Fruit fly (Drosophila melanogaster) whole organism, prepupa: Measurements from ENCODE around the gene CG34305.

Experiments
- Blimp-1 ChIP-seq: fragments of 200-800 bp; sonication (Bioruptor generic); optimal IDR thresholded peaks from 3 replicates; lab custom pipeline; 2017; ENCODE audit warnings: missing biosample characterization, missing genetic modification characterization, mild to moderate bottlenecking, moderate library complexity, missing genetic modification reagents
- CG11294 ChIP-seq: fragments of 200-800 bp; sonication (Bioruptor generic); IDR thresholded peaks from 2 replicates; pipeline ENCODE4 v1.3.6; 2022; ENCODE audit warnings: missing biosample characterization, missing genetic modification characterization
- CG11902 ChIP-seq: fragments of 200-800 bp; sonication (Bioruptor generic); optimal IDR thresholded peaks from 3 replicates; lab custom pipeline; 2016; ENCODE audit warnings: missing biosample characterization, missing genetic modification characterization
- CG16779 ChIP-seq: fragments of 200-800 bp; sonication (Bioruptor generic); optimal IDR thresholded peaks from 3 replicates; lab custom pipeline; 2017; ENCODE audit warnings: missing biosample characterization, mild to moderate bottlenecking, missing genetic modification characterization
- CG32006 ChIP-seq: fragments of 200-800 bp; sonication (Bioruptor generic); optimal IDR thresholded peaks from 3 replicates; lab custom pipeline; 2017; ENCODE audit warnings: missing biosample characterization, mild to moderate bottlenecking, missing genetic modification characterization
- CG6854 ChIP-seq: fragments of 200-800 bp; sonication (Bioruptor generic); optimal IDR thresholded peaks from 2 replicates; lab custom pipeline; 2017; ENCODE audit warnings: missing biosample characterization, mild to moderate bottlenecking, missing genetic modification characterization
- Eip78C ChIP-seq: fragments of 200-800 bp; sonication (Bioruptor generic); peaks from one replicate; lab custom pipeline; 2016; ENCODE audit warnings: missing biosample characterization, missing genetic modification characterization
- Hr39 ChIP-seq: fragments of 200-800 bp; sonication (Bioruptor generic); optimal IDR thresholded peaks from 2 replicates; lab custom pipeline; 2016; ENCODE audit warnings: missing biosample characterization, missing genetic modification characterization
- OdsH ChIP-seq: fragments of 200-800 bp; sonication (Bioruptor generic); optimal IDR thresholded peaks from 3 replicates; lab custom pipeline; 2016; ENCODE audit warnings: missing biosample characterization, missing genetic modification characterization
- esn ChIP-seq: fragments of 200-800 bp; sonication (Bioruptor generic); optimal IDR thresholded peaks from 2 replicates; lab custom pipeline; 2016; ENCODE audit warnings: missing biosample characterization, mild to moderate bottlenecking, missing genetic modification characterization, moderate library complexity
- salr ChIP-seq, 2 experiments: fragments of 200-800 bp; sonication (Bioruptor generic); optimal IDR thresholded peaks; 3 replicates each; lab custom pipeline; 2016 to 2018; ENCODE audit warnings: missing biosample characterization in 2 of 2, missing genetic modification characterization in 2 of 2, mild to moderate bottlenecking in 1 of 2
- topi ChIP-seq: fragments of 200-800 bp; sonication (Bioruptor generic); optimal IDR thresholded peaks from 3 replicates; lab custom pipeline; 2016; ENCODE audit warnings: missing biosample characterization, missing genetic modification characterization

DNA sequence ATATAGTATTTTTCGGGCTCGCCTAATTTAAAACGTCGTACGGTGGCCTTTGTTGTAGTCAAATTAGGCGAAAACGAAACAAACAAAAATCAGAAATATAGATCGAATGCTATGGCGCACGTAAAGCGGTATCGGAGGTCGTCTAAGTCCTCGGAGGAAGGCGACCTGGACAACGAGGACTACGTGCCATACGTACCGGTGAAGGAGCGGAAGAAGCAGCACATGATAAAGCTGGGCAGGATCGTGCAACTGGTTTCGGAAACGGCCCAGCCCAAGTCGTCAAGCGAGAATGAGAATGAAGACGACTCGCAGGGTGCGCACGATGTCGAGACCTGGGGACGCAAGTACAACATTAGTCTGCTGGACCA is 9.9 kb downstream of the CG34305 start, which contains the start of gene abs:
- no peak for TF ChIP-seq CG16779 (tag; lab: Kevin White, UChicago)
- no peak for TF ChIP-seq CG6854 (GFP tag; lab: Kevin White, UChicago)
- TF ChIP-seq Blimp-1: no peak
- TF ChIP-seq topi (GFP tag; lab: Kevin White, UChicago): no peak
- no peak for TF ChIP-seq Eip78C (GFP tag; lab: Kevin White, UChicago)
- no peak for TF ChIP-seq OdsH (GFP tag; lab: Kevin White, UChicago)
- no peak for TF ChIP-seq CG11294 (GFP tag; lab: Robert Waterston, UW)
- TF ChIP-seq salr (GFP tag; optimal IDR thresholded peaks at IDR 0.05; lab: Kevin White, UChicago): no peak
- no peak for TF ChIP-seq Hr39 (GFP tag; lab: Kevin White, UChicago)
- no peak for TF ChIP-seq esn (GFP tag; lab: Kevin White, UChicago)
- no peak for TF ChIP-seq CG11902 (GFP tag; lab: Kevin White, UChicago)
- TF ChIP-seq CG32006 (GFP tag; lab: Kevin White, UChicago): no peak
